Worm (Caenorhabditis elegans) whole organism, L4 larva: Measurements from ENCODE around the gene F58E2.2.

Source experiments
- F49E8.2 ChIP-seq: sonication (generic microtip); optimal IDR thresholded peaks from 2 replicates; lab custom pipeline; 2016; ENCODE audit warnings: missing compliant biosample characterization, mild to moderate bottlenecking, missing genetic modification characterization, borderline replicate concordance
- ces-1 ChIP-seq: fragments of 150-350 bp; sonication (generic microtip); optimal IDR thresholded peaks from 4 replicates; lab custom pipeline; 2014; ENCODE audit warnings: missing biosample characterization, missing genetic modification reagents, missing genetic modification characterization
- dpl-1 ChIP-seq: fragments of 150-350 bp; optimal IDR thresholded peaks from 2 replicates; lab custom pipeline; 2014; ENCODE audit warnings: missing biosample characterization, missing genetic modification reagents, missing genetic modification characterization

DNA sequence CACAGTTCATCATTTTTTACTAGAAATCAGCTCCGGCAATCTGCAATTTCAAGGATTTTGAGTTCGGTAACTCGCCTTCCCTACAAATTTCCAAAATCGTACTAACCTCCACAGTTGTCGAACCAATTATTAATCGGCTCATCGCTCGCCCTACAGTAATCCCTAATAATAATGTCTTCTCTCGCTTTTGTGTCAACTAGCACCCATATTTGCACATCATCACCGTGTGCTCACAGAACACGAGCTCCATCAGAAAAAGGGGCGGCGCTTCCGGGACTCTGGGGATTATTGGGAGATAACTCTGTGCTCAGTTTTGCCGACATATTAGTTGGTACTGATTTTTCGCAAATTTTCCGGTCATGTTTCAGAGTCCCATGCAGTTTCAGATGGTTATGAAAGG lies 28.1 kb downstream of the F58E2.2 start, which contains the start of gene ceh-53:
- TF ChIP-seq ces-1 (no peak), F49E8.2 (tag; lab: Kevin White, UChicago) (no peak), dpl-1 (GFP tag; lab: Kevin White, UChicago) (no peak)
